Worm (Caenorhabditis elegans): ENCODE results near the gene H32C10.1.

- TF ChIP-seq R02D3.7 (tag; optimal IDR thresholded peaks at IDR 0.05), result no peak
- TF ChIP-seq dve-1 (tag; optimal IDR thresholded peaks at IDR 0.05; ENCODE audit: insufficient read depth), result no peak
Measured at ce11 chrIV:5964286-5964685, 30.1 kb downstream of the H32C10.1 start.
